Fruit fly (Drosophila melanogaster): ENCODE data around the gene wts.

The wts gene

DNA sequence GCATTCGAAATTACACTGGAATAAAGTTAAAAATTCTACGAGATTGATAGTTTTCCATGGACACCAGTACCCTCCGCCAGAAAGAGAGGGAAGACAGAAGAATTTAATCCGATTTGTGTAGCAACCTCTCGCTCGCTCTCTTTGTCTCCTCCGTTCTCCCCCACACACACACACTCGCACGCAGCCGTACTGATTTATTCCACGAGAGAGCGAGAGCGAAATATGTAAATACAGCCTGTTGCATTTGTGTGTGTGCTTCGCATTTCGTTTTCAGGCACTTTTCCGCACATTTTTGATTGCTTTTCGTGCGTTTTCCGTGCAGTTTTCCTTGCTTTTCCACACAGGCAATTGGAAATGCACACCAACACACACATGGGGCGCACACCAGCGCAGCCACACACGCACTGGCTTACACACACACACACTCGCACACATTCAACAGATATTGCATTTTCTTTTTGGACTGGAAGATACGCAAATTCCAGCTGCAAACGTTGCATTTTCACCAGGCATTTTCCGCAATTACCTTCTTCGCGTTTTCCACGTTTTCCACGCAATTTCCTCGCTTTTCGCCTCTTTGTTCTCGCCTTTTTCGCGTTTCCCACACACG, 552 bp downstream of the wts start (continued):
- no peak for TF ChIP-seq ftz-f1 (GFP tag; optimal IDR thresholded peaks at IDR 0.05)
- TF ChIP-seq croc (GFP tag; conservative IDR thresholded peaks at IDR 0.05): no peak
- no peak for TF ChIP-seq schlank (tag; optimal IDR thresholded peaks at IDR 0.05)
- TF ChIP-seq seq (GFP tag; IDR thresholded peaks at IDR 0.05): no peak
- TF ChIP-seq CG1024 (GFP tag; IDR thresholded peaks at IDR 0.05): no peak
- TF ChIP-seq lola (GFP tag; optimal IDR thresholded peaks at IDR 0.05): peak in 1 of 3 experiments; percentile 80
- TF ChIP-seq nerfin-2 (GFP tag; IDR thresholded peaks at IDR 0.05; ENCODE audit: partially characterized antibody): no peak
- TF ChIP-seq gem (tag; optimal IDR thresholded peaks at IDR 0.05): no peak
- TF ChIP-seq CG6689 (GFP tag; IDR thresholded peaks at IDR 0.05): no peak
- no peak for TF ChIP-seq CG18599 (GFP tag; optimal IDR thresholded peaks at IDR 0.05)
- TF ChIP-seq hb (GFP tag; IDR thresholded peaks at IDR 0.05; ENCODE audit: partially characterized antibody): no peak
- TF ChIP-seq CG10321 (GFP tag; IDR thresholded peaks at IDR 0.05): peak; percentile 70
- no peak for TF ChIP-seq Ptx1 (GFP tag; IDR thresholded peaks at IDR 0.05)
- TF ChIP-seq wek (GFP tag; optimal IDR thresholded peaks at IDR 0.05): peak; percentile 22
- no peak for TF ChIP-seq CG14860 (GFP tag; IDR thresholded peaks at IDR 0.05; ENCODE audit: partially characterized antibody)
- TF ChIP-seq Med (GFP tag): peak; percentile 68
- no peak for TF ChIP-seq CG17186 (GFP tag; optimal IDR thresholded peaks at IDR 0.05)
- no peak for TF ChIP-seq Hr3 (GFP tag; optimal IDR thresholded peaks at IDR 0.05)
- no peak for TF ChIP-seq Poxn (GFP tag; IDR thresholded peaks at IDR 0.05)
- no peak for TF ChIP-seq sima (GFP tag; optimal IDR thresholded peaks at IDR 0.05)
- TF ChIP-seq ssp (GFP tag; IDR thresholded peaks at IDR 0.05): no peak
- TF ChIP-seq BEAF-32 (GFP tag; optimal IDR thresholded peaks at IDR 0.05): no peak
- no peak for TF ChIP-seq Lhr (GFP tag; optimal IDR thresholded peaks at IDR 0.05)
- peak; percentile 11; the same call in 1 of the 2 replicates for TF ChIP-seq sna (GFP tag; IDR thresholded peaks at IDR 0.05; ENCODE audit: partially characterized antibody)
- TF ChIP-seq kah (GFP tag; optimal IDR thresholded peaks at IDR 0.05): peak; percentile 60
- no peak for TF ChIP-seq ci (GFP tag; IDR thresholded peaks at IDR 0.05)
- no peak for TF ChIP-seq CG7839 (tag; optimal IDR thresholded peaks at IDR 0.05)
- TF ChIP-seq yki (optimal IDR thresholded peaks at IDR 0.05): no peak
- peak; percentile 97 for TF ChIP-seq sd (tag; optimal IDR thresholded peaks at IDR 0.05)
- no peak for TF ChIP-seq jumu (GFP tag; optimal IDR thresholded peaks at IDR 0.05)
- TF ChIP-seq CG12769 (tag; optimal IDR thresholded peaks at IDR 0.05): peak; percentile 7
- no peak for TF ChIP-seq Dref (GFP tag; IDR thresholded peaks at IDR 0.05)
- TF ChIP-seq CG11085 (GFP tag; IDR thresholded peaks at IDR 0.05): no peak
- TF ChIP-seq wor (GFP tag; IDR thresholded peaks at IDR 0.05): no peak
- TF ChIP-seq Fer1 (GFP tag; optimal IDR thresholded peaks at IDR 0.05): no peak
- TF ChIP-seq CG32767 (GFP tag; IDR thresholded peaks at IDR 0.05): 0 out of 2 replicates have a peak, but pooled peaks have one; percentile 18
- TF ChIP-seq CG4730 (GFP tag; IDR thresholded peaks at IDR 0.05): no peak
- no peak for TF ChIP-seq exex (tag; optimal IDR thresholded peaks at IDR 0.05)
- no peak for TF ChIP-seq CG10267 (tag; optimal IDR thresholded peaks at IDR 0.05)
- TF ChIP-seq CG11723 (GFP tag; optimal IDR thresholded peaks at IDR 0.05): no peak
- TF ChIP-seq esg (GFP tag; conservative IDR thresholded peaks at IDR 0.05): no peak
- TF ChIP-seq Sox100B (GFP tag; optimal IDR thresholded peaks at IDR 0.05): no peak
- no peak for TF ChIP-seq CG8765 (GFP tag; IDR thresholded peaks at IDR 0.05)
- TF ChIP-seq org-1 (GFP tag; optimal IDR thresholded peaks at IDR 0.05): no peak
- no peak for TF ChIP-seq dati (GFP tag; IDR thresholded peaks at IDR 0.05)
- no peak for TF ChIP-seq fru (optimal IDR thresholded peaks at IDR 0.05)
- no peak for TF ChIP-seq PHDP (tag; optimal IDR thresholded peaks at IDR 0.05)
- TF ChIP-seq MBD-R2 (GFP tag; IDR thresholded peaks at IDR 0.05): peak; percentile 9; the same call in 1 of the 2 replicates
- TF ChIP-seq Tbp (GFP tag; optimal IDR thresholded peaks at IDR 0.05): no peak
- TF ChIP-seq GATAe (GFP tag; conservative IDR thresholded peaks at IDR 0.05): no peak
- TF ChIP-seq CG10979 (tag; optimal IDR thresholded peaks at IDR 0.05): no peak

Measured in whole organism, embryonic.